Fruit fly (Drosophila melanogaster) whole organism, embryonic: ENCODE results near the gene Atg18b.

Source experiments
- Bgb ChIP-seq: fragments of 200-800 bp; sonication (Bioruptor generic); IDR thresholded peaks from 2 replicates; pipeline ENCODE4 v1.3.6; 2022; ENCODE audit warnings: missing biosample characterization, missing genetic modification characterization; ENCODE audit not compliant: partially characterized antibody
- C15 ChIP-seq: fragments of 200-800 bp; sonication (Bioruptor generic); IDR thresholded peaks from 3 replicates; pipeline ENCODE4 v1.3.6; 2022; ENCODE audit warnings: missing biosample characterization, missing genetic modification characterization
- CG10274 ChIP-seq: fragments of 200-800 bp; sonication (Bioruptor generic); optimal IDR thresholded peaks from 3 replicates; lab custom pipeline; 2017; ENCODE audit warnings: missing biosample characterization, mild to moderate bottlenecking, missing genetic modification characterization
- CG11093 ChIP-seq: fragments of 200-800 bp; sonication (Bioruptor generic); IDR thresholded peaks from 3 replicates; pipeline ENCODE4 v1.3.6; 2022; ENCODE audit warnings: missing biosample characterization, missing genetic modification characterization
- CG11504 ChIP-seq: fragments of 200-800 bp; sonication (Bioruptor generic); optimal IDR thresholded peaks from 3 replicates; lab custom pipeline; 2019; ENCODE audit warnings: missing biosample characterization, mild to moderate bottlenecking, missing genetic modification characterization, moderate library complexity
- CG1233 ChIP-seq: fragments of 200-800 bp; sonication (Bioruptor generic); optimal IDR thresholded peaks from 4 replicates; lab custom pipeline; 2018; ENCODE audit warnings: missing biosample characterization, mild to moderate bottlenecking, missing genetic modification characterization
- CG12659 ChIP-seq: fragments of 200-800 bp; sonication (Bioruptor generic); optimal IDR thresholded peaks from 3 replicates; lab custom pipeline; 2017; ENCODE audit warnings: mild to moderate bottlenecking, missing biosample characterization, missing genetic modification reagents, missing genetic modification characterization
- CG14965 ChIP-seq: fragments of 200-800 bp; sonication (Bioruptor generic); optimal IDR thresholded peaks from 2 replicates; lab custom pipeline; 2016; ENCODE audit warnings: missing biosample characterization, missing genetic modification characterization, borderline replicate concordance
- CG15514 ChIP-seq: fragments of 200-800 bp; sonication (Bioruptor generic); optimal IDR thresholded peaks from 3 replicates; lab custom pipeline; 2017; ENCODE audit warnings: missing biosample characterization, missing genetic modification characterization, mild to moderate bottlenecking, moderate library complexity, missing genetic modification reagents
- CG15601 ChIP-seq: fragments of 200-800 bp; sonication (Bioruptor generic); optimal IDR thresholded peaks from 3 replicates; lab custom pipeline; 2019; ENCODE audit warnings: missing biosample characterization, mild to moderate bottlenecking, missing genetic modification characterization, moderate library complexity
- CG17186 ChIP-seq: fragments of 200-800 bp; sonication (Bioruptor generic); optimal IDR thresholded peaks from 3 replicates; lab custom pipeline; 2017; ENCODE audit warnings: missing biosample characterization, missing genetic modification reagents, missing genetic modification characterization
- CG17361 ChIP-seq: fragments of 200-800 bp; sonication (Bioruptor generic); IDR thresholded peaks from 3 replicates; pipeline ENCODE4 v1.3.6; 2022; ENCODE audit warnings: missing biosample characterization, missing genetic modification characterization
- CG18262 ChIP-seq: fragments of 200-800 bp; optimal IDR thresholded peaks from 3 replicates; lab custom pipeline; 2019; ENCODE audit warnings: missing biosample characterization, mild to moderate bottlenecking, missing genetic modification characterization, moderate library complexity
- CG2120 ChIP-seq: fragments of 200-800 bp; sonication (Bioruptor generic); optimal IDR thresholded peaks from 3 replicates; lab custom pipeline; 2016; ENCODE audit warnings: missing biosample characterization, missing genetic modification characterization
- CG2129 ChIP-seq: fragments of 200-800 bp; sonication (Bioruptor generic); IDR thresholded peaks from 2 replicates; pipeline ENCODE4 v1.3.6; 2022; ENCODE audit warnings: missing biosample characterization, missing genetic modification characterization; ENCODE audit not compliant: partially characterized antibody
- CG3838 ChIP-seq: fragments of 200-800 bp; sonication (Bioruptor generic); optimal IDR thresholded peaks from 3 replicates; lab custom pipeline; 2016; ENCODE audit warnings: missing biosample characterization, missing genetic modification characterization
- CG4707 ChIP-seq: fragments of 200-800 bp; sonication (Bioruptor generic); optimal IDR thresholded peaks from 2 replicates; lab custom pipeline; 2018; ENCODE audit warnings: missing biosample characterization, mild to moderate bottlenecking, missing genetic modification characterization, moderate library complexity
- CG8765 ChIP-seq: fragments of 200-800 bp; sonication (Bioruptor generic); IDR thresholded peaks from 2 replicates; pipeline ENCODE4 v1.3.6; 2022; ENCODE audit warnings: missing biosample characterization, missing genetic modification characterization
- CG9727 ChIP-seq: fragments of 200-800 bp; sonication (Bioruptor generic); optimal IDR thresholded peaks from 3 replicates; lab custom pipeline; 2017; ENCODE audit warnings: missing biosample characterization, mild to moderate bottlenecking, missing genetic modification characterization
- CHES-1-like ChIP-seq: fragments of 200-800 bp; sonication (Bioruptor generic); optimal IDR thresholded peaks from 2 replicates; lab custom pipeline; 2016; ENCODE audit warnings: missing biosample characterization, missing genetic modification characterization
- CoRest ChIP-seq: fragments of 200-800 bp; sonication (Bioruptor generic); optimal IDR thresholded peaks from 3 replicates; lab custom pipeline; 2018; ENCODE audit warnings: missing biosample characterization, mild to moderate bottlenecking, missing genetic modification characterization, moderate library complexity
- D19B ChIP-seq: fragments of 200-800 bp; sonication (Bioruptor generic); optimal IDR thresholded peaks from 2 replicates; lab custom pipeline; 2017; ENCODE audit warnings: missing biosample characterization, mild to moderate bottlenecking, missing genetic modification characterization
- Deaf1 ChIP-seq: fragments of 200-800 bp; optimal IDR thresholded peaks from 3 replicates; lab custom pipeline; 2019; ENCODE audit warnings: missing biosample characterization, mild to moderate bottlenecking, missing genetic modification characterization, moderate library complexity
- Dref ChIP-seq: fragments of 200-800 bp; sonication (Bioruptor generic); IDR thresholded peaks from 2 replicates; pipeline ENCODE4 v1.3.6; 2022; ENCODE audit warnings: missing biosample characterization, missing genetic modification characterization
- GATAe ChIP-seq: fragments of 200-800 bp; sonication (Bioruptor generic); conservative IDR thresholded peaks from 2 replicates; pipeline ENCODE4 v1.3.6; 2022; ENCODE audit warnings: missing biosample characterization, missing genetic modification characterization
- Lim3 ChIP-seq: fragments of 200-800 bp; sonication (Bioruptor generic); IDR thresholded peaks from 2 replicates; pipeline ENCODE4 v1.3.6; 2022; ENCODE audit warnings: missing biosample characterization, missing genetic modification characterization
- MESR4 ChIP-seq: fragments of 200-800 bp; sonication (Bioruptor generic); optimal IDR thresholded peaks from 2 replicates; lab custom pipeline; 2018; ENCODE audit warnings: missing biosample characterization, mild to moderate bottlenecking, missing genetic modification characterization, moderate library complexity
- Mrtf ChIP-seq: fragments of 200-800 bp; sonication (Bioruptor generic); IDR thresholded peaks from 3 replicates; pipeline ENCODE4 v1.3.6; 2022; ENCODE audit warnings: missing biosample characterization, missing genetic modification characterization
- NC2α ChIP-seq: fragments of 200-800 bp; sonication (Bioruptor generic); optimal IDR thresholded peaks from 2 replicates; lab custom pipeline; 2016; ENCODE audit warnings: missing biosample characterization, missing genetic modification characterization
- NC2β ChIP-seq: fragments of 200-800 bp; sonication (Bioruptor generic); optimal IDR thresholded peaks from 2 replicates; lab custom pipeline; 2016; ENCODE audit warnings: missing biosample characterization, missing genetic modification characterization
- Nf-YA ChIP-seq: fragments of 200-800 bp; sonication (Bioruptor generic); IDR thresholded peaks from 2 replicates; pipeline ENCODE4 v1.3.6; 2022; ENCODE audit warnings: missing biosample characterization, missing genetic modification characterization
- Sry-δ ChIP-seq: fragments of 200-800 bp; sonication (Bioruptor generic); optimal IDR thresholded peaks from 2 replicates; lab custom pipeline; 2016; ENCODE audit warnings: missing biosample characterization, missing genetic modification characterization
- TFAM ChIP-seq: fragments of 200-800 bp; sonication (Bioruptor generic); optimal IDR thresholded peaks from 2 replicates; lab custom pipeline; 2017; ENCODE audit warnings: missing biosample characterization, missing genetic modification characterization, inconsistent platforms
- chn ChIP-seq: fragments of 200-800 bp; sonication (Bioruptor generic); optimal IDR thresholded peaks from 2 replicates; lab custom pipeline; 2016; ENCODE audit warnings: missing biosample characterization, missing genetic modification characterization
- da ChIP-seq: fragments of 200-800 bp; sonication (Bioruptor generic); optimal IDR thresholded peaks from 2 replicates; lab custom pipeline; 2016; ENCODE audit warnings: missing biosample characterization, missing genetic modification characterization
- dati ChIP-seq: fragments of 200-800 bp; sonication (Bioruptor generic); IDR thresholded peaks from 2 replicates; pipeline ENCODE4 v1.3.6; 2022; ENCODE audit warnings: missing biosample characterization, missing genetic modification characterization
- h ChIP-seq: fragments of >200 bp; optimal IDR thresholded peaks from 2 replicates; lab custom pipeline; 2017
- ham ChIP-seq: fragments of 200-800 bp; sonication (Bioruptor generic); IDR thresholded peaks from 2 replicates; pipeline ENCODE4 v1.3.6; 2022; ENCODE audit warnings: missing biosample characterization, missing genetic modification characterization
- inv ChIP-seq: fragments of 200-800 bp; sonication (Bioruptor generic); IDR thresholded peaks from 2 replicates; pipeline ENCODE4 v1.3.6; 2022; ENCODE audit warnings: missing biosample characterization, missing genetic modification characterization; ENCODE audit not compliant: partially characterized antibody
- klu ChIP-seq: fragments of 200-800 bp; sonication (Bioruptor generic); IDR thresholded peaks from 2 replicates; pipeline ENCODE4 v1.3.6; 2022; ENCODE audit warnings: missing biosample characterization, missing genetic modification characterization
- kni ChIP-seq: fragments of 200-800 bp; sonication (Bioruptor generic); optimal IDR thresholded peaks from 3 replicates; lab custom pipeline; 2017; ENCODE audit warnings: mild to moderate bottlenecking, missing biosample characterization, missing genetic modification reagents, missing genetic modification characterization
- lmd ChIP-seq: fragments of 200-800 bp; sonication (Bioruptor generic); IDR thresholded peaks from 2 replicates; pipeline ENCODE4 v1.3.6; 2022; ENCODE audit warnings: missing biosample characterization, missing genetic modification characterization
- p53 ChIP-seq: fragments of 200-800 bp; sonication (Bioruptor generic); optimal IDR thresholded peaks from 2 replicates; lab custom pipeline; 2016; ENCODE audit warnings: missing biosample characterization, missing genetic modification characterization
- peb ChIP-seq: fragments of 200-800 bp; sonication (Bioruptor generic); IDR thresholded peaks from 2 replicates; pipeline ENCODE4 v1.3.6; 2022; ENCODE audit warnings: missing biosample characterization, missing genetic modification characterization
- pita ChIP-seq: fragments of 200-800 bp; sonication (Bioruptor generic); optimal IDR thresholded peaks from 2 replicates; lab custom pipeline; 2017; ENCODE audit warnings: missing biosample characterization, mild to moderate bottlenecking, missing genetic modification characterization
- pnt ChIP-seq: fragments of 200-800 bp; sonication (Bioruptor generic); optimal IDR thresholded peaks from 3 replicates; lab custom pipeline; 2016; ENCODE audit warnings: missing biosample characterization, missing genetic modification characterization
- schlank ChIP-seq: fragments of 200-800 bp; sonication (Bioruptor generic); optimal IDR thresholded peaks from 2 replicates; lab custom pipeline; 2018; ENCODE audit warnings: missing biosample characterization, mild to moderate bottlenecking, missing genetic modification characterization
- scrt ChIP-seq: fragments of 200-800 bp; sonication (Bioruptor generic); optimal IDR thresholded peaks from 2 replicates; lab custom pipeline; 2018; ENCODE audit warnings: missing biosample characterization, mild to moderate bottlenecking, missing genetic modification characterization, moderate library complexity
- so ChIP-seq: fragments of 200-800 bp; sonication (Bioruptor generic); IDR thresholded peaks from 3 replicates; pipeline ENCODE4 v1.3.6; 2022; ENCODE audit warnings: missing biosample characterization, missing genetic modification characterization
- sqz ChIP-seq: fragments of 200-800 bp; sonication (Bioruptor generic); optimal IDR thresholded peaks from 3 replicates; lab custom pipeline; 2018; ENCODE audit warnings: missing biosample characterization, mild to moderate bottlenecking, missing genetic modification characterization
- sr ChIP-seq: fragments of 200-800 bp; sonication (Bioruptor generic); IDR thresholded peaks from 3 replicates; pipeline ENCODE4 v1.3.6; 2022; ENCODE audit warnings: missing biosample characterization, missing genetic modification characterization
- toy ChIP-seq: fragments of 200-800 bp; sonication (Bioruptor generic); IDR thresholded peaks from 2 replicates; pipeline ENCODE4 v1.3.6; 2022; ENCODE audit warnings: missing biosample characterization, missing genetic modification characterization
- vnd ChIP-seq: fragments of 200-800 bp; sonication (Bioruptor generic); IDR thresholded peaks from 3 replicates; pipeline ENCODE4 v1.3.6; 2022; ENCODE audit warnings: missing biosample characterization, missing genetic modification characterization; ENCODE audit not compliant: partially characterized antibody

Gene Atg18b

DNA sequence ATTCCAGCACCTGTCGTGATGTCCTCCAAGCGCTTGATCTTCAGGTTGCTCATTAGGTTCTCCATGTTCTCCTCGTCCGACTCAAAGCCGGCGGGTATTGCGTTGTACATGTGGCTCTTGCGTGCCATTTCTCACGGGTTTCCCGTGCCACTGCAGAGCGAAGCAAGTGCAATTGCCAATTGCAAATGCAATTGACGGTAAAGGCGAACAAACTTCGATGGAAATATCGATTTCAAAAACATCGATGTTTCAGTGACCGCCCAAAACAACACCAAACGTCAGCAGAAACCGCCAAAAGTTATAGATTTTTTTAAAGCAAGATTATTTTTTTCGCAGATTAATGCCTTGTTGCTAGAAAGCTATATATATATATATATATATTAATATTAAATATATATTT lies 57.5 kb downstream of the Atg18b start, which contains the start of gene Nbr (continued):
- TF ChIP-seq pita (no peak), CG3838 (GFP tag; lab: Kevin White, UChicago) (no peak), CoRest (tag; lab: Kevin White, UChicago) (no peak), Bgb (peak; percentile 52), Lim3 (GFP tag; lab: Robert Waterston, UW) (no peak), sr (GFP tag; lab: Robert Waterston, UW) (no peak), CG12659 (GFP tag; lab: Kevin White, UChicago) (peak; percentile 17), NC2α (no peak), kni (GFP tag; lab: Kevin White, UChicago) (no peak), CG15514 (GFP tag; lab: Kevin White, UChicago) (no peak), Nf-YA (GFP tag; lab: Robert Waterston, UW) (no peak), p53 (no peak), CG17186 (GFP tag; lab: Kevin White, UChicago) (no peak), GATAe (GFP tag; lab: Robert Waterston, UW) (no peak), CG4707 (GFP tag; lab: Kevin White, UChicago) (no peak), CG8765 (GFP tag; lab: Robert Waterston, UW) (no peak), Deaf1 (tag; lab: Kevin White, UChicago) (no peak), vnd (GFP tag; lab: Robert Waterston, UW) (0 out of 3 replicates have a peak, but pooled peaks have one; percentile 19), C15 (GFP tag; lab: Robert Waterston, UW) (no peak), toy (GFP tag; lab: Robert Waterston, UW) (no peak), CG14965 (no peak), CHES-1-like (GFP tag; lab: Kevin White, UChicago) (no peak), dati (no peak), CG2120 (GFP tag; lab: Kevin White, UChicago) (no peak), schlank (tag; lab: Kevin White, UChicago) (no peak), inv (GFP tag; lab: Robert Waterston, UW) (no peak), so (no peak), NC2β (GFP tag; lab: Kevin White, UChicago) (no peak), scrt (GFP tag; lab: Kevin White, UChicago) (no peak), MESR4 (GFP tag; lab: Kevin White, UChicago) (peak; percentile 87), CG9727 (GFP tag; lab: Kevin White, UChicago) (no peak), pnt (GFP tag; lab: Kevin White, UChicago) (no peak), CG1233 (GFP tag; lab: Kevin White, UChicago) (no peak), Dref (GFP tag; lab: Robert Waterston, UW) (peak; percentile 72), chn (no peak), CG11093 (no peak), CG11504 (tag; lab: Kevin White, UChicago) (no peak), lmd (GFP tag; lab: Robert Waterston, UW) (no peak), CG10274 (GFP tag; lab: Kevin White, UChicago) (no peak), CG15601 (tag; lab: Kevin White, UChicago) (no peak), klu (GFP tag; lab: Robert Waterston, UW) (no peak), peb (GFP tag; lab: Robert Waterston, UW) (no peak), sqz (GFP tag; lab: Kevin White, UChicago) (no peak), CG17361 (GFP tag; lab: Robert Waterston, UW) (no peak), D19B (GFP tag; lab: Kevin White, UChicago) (no peak), TFAM (no peak), ham (GFP tag; lab: Robert Waterston, UW) (no peak), Sry-δ (GFP tag; lab: Kevin White, UChicago) (peak; percentile 58), h (lab: Kevin White, UChicago) (no peak), CG2129 (GFP tag; lab: Robert Waterston, UW) (no peak), da (GFP tag; lab: Kevin White, UChicago) (no peak), CG18262 (tag; lab: Kevin White, UChicago) (no peak), Mrtf (GFP tag; lab: Robert Waterston, UW) (no peak)
